Fruit fly (Drosophila melanogaster) whole organism, embryonic: ENCODE data around the gene Cpr73D.
A peak's percentile ranks its signal among the peaks of the same experiment; 100 is the strongest.

Experiments used
- Atf6 ChIP-seq: fragments of 200-800 bp; sonication (Bioruptor generic); IDR thresholded peaks from 2 replicates; pipeline ENCODE4 v1.3.6; 2022; ENCODE audit warnings: missing biosample characterization, missing genetic modification characterization
- CG10366 ChIP-seq: fragments of 200-800 bp; sonication (Bioruptor generic); IDR thresholded peaks from 2 replicates; pipeline ENCODE4 v1.3.6; 2022; ENCODE audit warnings: missing biosample characterization, missing genetic modification characterization
- CG11504 ChIP-seq: fragments of 200-800 bp; sonication (Bioruptor generic); optimal IDR thresholded peaks from 3 replicates; lab custom pipeline; 2019; ENCODE audit warnings: missing biosample characterization, mild to moderate bottlenecking, missing genetic modification characterization, moderate library complexity
- CG12659 ChIP-seq: fragments of 200-800 bp; sonication (Bioruptor generic); optimal IDR thresholded peaks from 3 replicates; lab custom pipeline; 2017; ENCODE audit warnings: mild to moderate bottlenecking, missing biosample characterization, missing genetic modification reagents, missing genetic modification characterization
- CG13296 ChIP-seq: fragments of 200-800 bp; sonication (Bioruptor generic); optimal IDR thresholded peaks from 3 replicates; lab custom pipeline; 2018; ENCODE audit warnings: missing biosample characterization, mild to moderate bottlenecking, missing genetic modification characterization
- CG13424 ChIP-seq: fragments of 200-800 bp; sonication (Bioruptor generic); optimal IDR thresholded peaks from 2 replicates; lab custom pipeline; 2019; ENCODE audit warnings: missing biosample characterization, mild to moderate bottlenecking, missing genetic modification characterization, moderate library complexity
- CG14965 ChIP-seq: fragments of 200-800 bp; sonication (Bioruptor generic); optimal IDR thresholded peaks from 2 replicates; lab custom pipeline; 2016; ENCODE audit warnings: missing biosample characterization, missing genetic modification characterization, borderline replicate concordance
- CG15011 ChIP-seq: fragments of 200-800 bp; sonication (Bioruptor generic); optimal IDR thresholded peaks from 3 replicates; lab custom pipeline; 2018; ENCODE audit warnings: missing biosample characterization, mild to moderate bottlenecking, missing genetic modification characterization
- CG15269 ChIP-seq: fragments of 200-800 bp; sonication (Bioruptor generic); optimal IDR thresholded peaks from 2 replicates; lab custom pipeline; 2018; ENCODE audit warnings: missing biosample characterization, mild to moderate bottlenecking, missing genetic modification characterization, moderate library complexity
- CG17186 ChIP-seq: fragments of 200-800 bp; sonication (Bioruptor generic); optimal IDR thresholded peaks from 3 replicates; lab custom pipeline; 2017; ENCODE audit warnings: missing biosample characterization, missing genetic modification reagents, missing genetic modification characterization
- CG17361 ChIP-seq: fragments of 200-800 bp; sonication (Bioruptor generic); IDR thresholded peaks from 3 replicates; pipeline ENCODE4 v1.3.6; 2022; ENCODE audit warnings: missing biosample characterization, missing genetic modification characterization
- CG17385 ChIP-seq: fragments of 200-800 bp; sonication (Bioruptor generic); optimal IDR thresholded peaks from 3 replicates; lab custom pipeline; 2018; ENCODE audit warnings: missing biosample characterization, mild to moderate bottlenecking, missing genetic modification characterization
- CG2678 ChIP-seq: fragments of 200-800 bp; sonication (Bioruptor generic); optimal IDR thresholded peaks from 3 replicates; lab custom pipeline; 2019; ENCODE audit warnings: missing biosample characterization, mild to moderate bottlenecking, missing genetic modification characterization, moderate library complexity
- CG30403 ChIP-seq: fragments of 200-800 bp; sonication (Bioruptor generic); optimal IDR thresholded peaks from 3 replicates; lab custom pipeline; 2016; ENCODE audit warnings: missing biosample characterization, missing genetic modification characterization
- CG3163 ChIP-seq: fragments of 200-800 bp; sonication (Bioruptor generic); optimal IDR thresholded peaks from 3 replicates; lab custom pipeline; 2016; ENCODE audit warnings: missing biosample characterization, missing genetic modification characterization
- CG3281 ChIP-seq: fragments of 200-800 bp; sonication (Bioruptor generic); optimal IDR thresholded peaks from 3 replicates; lab custom pipeline; 2017; ENCODE audit warnings: missing biosample characterization, mild to moderate bottlenecking, missing genetic modification characterization
- CG3847 ChIP-seq: fragments of 200-800 bp; sonication (Bioruptor generic); IDR thresholded peaks from 2 replicates; pipeline ENCODE4 v1.3.6; 2022; ENCODE audit warnings: missing biosample characterization, missing genetic modification characterization
- CG4617 ChIP-seq: fragments of 200-800 bp; sonication (Bioruptor generic); optimal IDR thresholded peaks from 3 replicates; lab custom pipeline; 2016; ENCODE audit warnings: missing biosample characterization, missing genetic modification characterization, borderline replicate concordance
- CG7556 ChIP-seq: fragments of 200-800 bp; sonication (Bioruptor generic); optimal IDR thresholded peaks from 2 replicates; lab custom pipeline; 2017; ENCODE audit warnings: missing biosample characterization, mild to moderate bottlenecking, missing genetic modification characterization
- CG7839 ChIP-seq: fragments of 200-800 bp; sonication (Bioruptor generic); optimal IDR thresholded peaks from 3 replicates; lab custom pipeline; 2018; ENCODE audit warnings: missing biosample characterization, mild to moderate bottlenecking, missing genetic modification characterization, moderate library complexity
- CG8290 ChIP-seq, 3 experiments: fragments of 200-800 bp; sonication (Bioruptor generic); optimal IDR thresholded peaks; 2 replicates each; lab custom pipeline; 2016 to 2019; ENCODE audit warnings: missing biosample characterization in 3 of 3, missing genetic modification characterization in 3 of 3, mild to moderate bottlenecking in 2 of 3, moderate library complexity in 1 of 3
- CG8924 ChIP-seq: fragments of 200-800 bp; optimal IDR thresholded peaks from 3 replicates; lab custom pipeline; 2019; ENCODE audit warnings: missing biosample characterization, mild to moderate bottlenecking, missing genetic modification characterization, moderate library complexity
- CG9215 ChIP-seq: fragments of 200-800 bp; sonication (Bioruptor generic); IDR thresholded peaks from 2 replicates; pipeline ENCODE4 v1.3.6; 2022; ENCODE audit warnings: missing biosample characterization, missing genetic modification characterization
- CG9727 ChIP-seq: fragments of 200-800 bp; sonication (Bioruptor generic); optimal IDR thresholded peaks from 3 replicates; lab custom pipeline; 2017; ENCODE audit warnings: missing biosample characterization, mild to moderate bottlenecking, missing genetic modification characterization
- Chrac-16 ChIP-seq: fragments of 200-800 bp; sonication (Bioruptor generic); optimal IDR thresholded peaks from 3 replicates; lab custom pipeline; 2016; ENCODE audit warnings: missing biosample characterization, missing genetic modification characterization
- Drgx ChIP-seq: fragments of 200-800 bp; sonication (Bioruptor generic); IDR thresholded peaks from 2 replicates; pipeline ENCODE4 v1.3.6; 2022; ENCODE audit warnings: missing biosample characterization, missing genetic modification characterization
- ERR ChIP-seq: fragments of 200-800 bp; sonication (Bioruptor generic); optimal IDR thresholded peaks from 2 replicates; lab custom pipeline; 2016; ENCODE audit warnings: missing biosample characterization, missing genetic modification characterization
- Eip74EF ChIP-seq, 2 experiments: fragments of 200-800 bp in 1 of 2; fragments of >200 bp in 1 of 2; sonication (Bioruptor generic) in 1 of 2; optimal IDR thresholded peaks; 2 replicates each; lab custom pipeline; 2017 to 2019; ENCODE audit warnings: missing biosample characterization in 2 of 2, missing genetic modification characterization in 2 of 2, mild to moderate bottlenecking in 1 of 2, moderate library complexity in 1 of 2
- Fer1 ChIP-seq: fragments of 200-800 bp; sonication (Bioruptor generic); optimal IDR thresholded peaks from 2 replicates; lab custom pipeline; 2017; ENCODE audit warnings: missing biosample characterization, mild to moderate bottlenecking, missing genetic modification characterization
- Hr51 ChIP-seq, 2 experiments: fragments of 200-800 bp; sonication (Bioruptor generic); optimal IDR thresholded peaks; 2 replicates in 1 of 2; 3 replicates in 1 of 2; lab custom pipeline; 2016 to 2018; ENCODE audit warnings: missing biosample characterization in 2 of 2, missing genetic modification characterization in 2 of 2, mild to moderate bottlenecking in 1 of 2, moderate library complexity in 1 of 2
- Nf-YC ChIP-seq: fragments of 200-800 bp; optimal IDR thresholded peaks from 3 replicates; lab custom pipeline; 2019; ENCODE audit warnings: missing biosample characterization, mild to moderate bottlenecking, missing genetic modification characterization, moderate library complexity
- Oli ChIP-seq: fragments of 200-800 bp; sonication (Bioruptor generic); optimal IDR thresholded peaks from 2 replicates; lab custom pipeline; 2018; ENCODE audit warnings: missing biosample characterization, mild to moderate bottlenecking, missing genetic modification characterization, moderate library complexity
- PHDP ChIP-seq: fragments of 200-800 bp; sonication (Bioruptor generic); optimal IDR thresholded peaks from 3 replicates; lab custom pipeline; 2018; ENCODE audit warnings: missing biosample characterization, mild to moderate bottlenecking, missing genetic modification characterization, moderate library complexity
- Side ChIP-seq: fragments of 200-800 bp; sonication (Bioruptor generic); optimal IDR thresholded peaks from 2 replicates; lab custom pipeline; 2016; ENCODE audit warnings: missing biosample characterization, missing genetic modification characterization
- Sox102F ChIP-seq: fragments of 200-800 bp; sonication (Bioruptor generic); optimal IDR thresholded peaks from 2 replicates; lab custom pipeline; 2018; ENCODE audit warnings: missing biosample characterization, mild to moderate bottlenecking, missing genetic modification characterization, moderate library complexity
- abd-A ChIP-seq: fragments of 200-800 bp; sonication (Bioruptor generic); optimal IDR thresholded peaks from 3 replicates; lab custom pipeline; 2019; ENCODE audit warnings: missing biosample characterization, mild to moderate bottlenecking, missing genetic modification characterization, moderate library complexity
- caup ChIP-seq: fragments of 200-800 bp; sonication (Bioruptor generic); optimal IDR thresholded peaks from 3 replicates; lab custom pipeline; 2017; ENCODE audit warnings: missing biosample characterization, mild to moderate bottlenecking, missing genetic modification characterization, moderate library complexity; ENCODE audit not compliant: severe bottlenecking
- dmrt99B ChIP-seq: fragments of 200-800 bp; sonication (Bioruptor generic); optimal IDR thresholded peaks from 2 replicates; lab custom pipeline; 2018; ENCODE audit warnings: missing biosample characterization, mild to moderate bottlenecking, missing genetic modification characterization, moderate library complexity
- en ChIP-seq: fragments of 200-800 bp; sonication (Bioruptor generic); optimal IDR thresholded peaks from 2 replicates; lab custom pipeline; 2016; ENCODE audit warnings: missing biosample characterization, missing genetic modification characterization
- gem ChIP-seq: fragments of 200-800 bp; sonication (Bioruptor generic); optimal IDR thresholded peaks from 2 replicates; lab custom pipeline; 2019; ENCODE audit warnings: missing biosample characterization, mild to moderate bottlenecking, missing genetic modification characterization, moderate library complexity
- hkb ChIP-seq, 2 experiments: fragments of 200-800 bp in 1 of 2; fragments of >200 bp in 1 of 2; sonication (Bioruptor generic) in 1 of 2; IDR thresholded peaks in 1 of 2; optimal IDR thresholded peaks in 1 of 2; 2 replicates each; pipeline versions ENCODE4 v1.3.6 to Lab custom; 2017 to 2022; ENCODE audit warnings: missing biosample characterization in 1 of 2, missing genetic modification characterization in 1 of 2
- lab ChIP-seq: fragments of 200-800 bp; sonication (Bioruptor generic); optimal IDR thresholded peaks from 3 replicates; lab custom pipeline; 2017; ENCODE audit warnings: missing biosample characterization, missing genetic modification characterization, mild to moderate bottlenecking, moderate library complexity, missing genetic modification reagents
- lilli ChIP-seq: fragments of 200-800 bp; sonication (Bioruptor generic); optimal IDR thresholded peaks from 3 replicates; lab custom pipeline; 2016; ENCODE audit warnings: missing biosample characterization, missing genetic modification characterization
- lmd ChIP-seq: fragments of 200-800 bp; sonication (Bioruptor generic); IDR thresholded peaks from 2 replicates; pipeline ENCODE4 v1.3.6; 2022; ENCODE audit warnings: missing biosample characterization, missing genetic modification characterization
- lov ChIP-seq, 2 experiments: fragments of 200-800 bp in 1 of 2; fragments of >200 bp in 1 of 2; sonication (Bioruptor generic) in 1 of 2; IDR thresholded peaks in 1 of 2; optimal IDR thresholded peaks in 1 of 2; 2 replicates in 1 of 2; 3 replicates in 1 of 2; pipeline versions ENCODE4 v1.3.6 to Lab custom; 2017 to 2022; ENCODE audit warnings: missing biosample characterization in 1 of 2, missing genetic modification characterization in 1 of 2
- nmo ChIP-seq: fragments of 200-800 bp; sonication (Bioruptor generic); optimal IDR thresholded peaks from 2 replicates; lab custom pipeline; 2018; ENCODE audit warnings: missing biosample characterization, mild to moderate bottlenecking, missing genetic modification characterization, moderate library complexity
- seq ChIP-seq: fragments of 200-800 bp; sonication (Bioruptor generic); IDR thresholded peaks from 2 replicates; pipeline ENCODE4 v1.3.6; 2022; ENCODE audit warnings: missing biosample characterization, missing genetic modification characterization

Cpr73D gene

DNA sequence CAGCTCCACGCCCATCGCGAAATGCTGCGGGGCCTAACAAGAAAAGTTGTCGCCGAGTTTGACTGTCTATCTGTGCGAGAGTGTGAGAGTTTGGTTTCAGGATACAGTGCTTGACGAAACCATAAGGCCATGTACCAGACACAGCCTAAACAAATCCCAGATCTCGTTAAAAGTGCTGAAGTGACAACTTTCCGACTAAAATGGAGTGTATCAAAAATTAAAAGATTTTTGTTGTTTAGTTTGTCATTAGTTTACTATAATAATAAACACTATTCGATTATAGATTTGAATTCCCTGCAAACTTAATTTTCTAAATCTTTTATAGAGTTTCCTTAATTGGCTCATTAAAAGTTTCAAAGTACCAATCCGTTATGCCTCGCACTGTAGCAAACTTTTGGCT, 63.8 kb downstream of the Cpr73D start (continued):
- TF ChIP-seq dmrt99B (tag; lab: Kevin White, UChicago) (peak; percentile 42), CG15011 (peak; percentile 25), lov (optimal IDR thresholded peaks at IDR 0.05; lab: Kevin White, UChicago) (no peak), lov (GFP tag; IDR thresholded peaks at IDR 0.05; lab: Robert Waterston, UW) (no peak), CG7839 (tag; lab: Kevin White, UChicago) (peak; percentile 50), CG8290 (GFP tag; optimal IDR thresholded peaks at IDR 0.05; lab: Kevin White, UChicago) (no peak), CG8290 (tag; optimal IDR thresholded peaks at IDR 0.05; lab: Kevin White, UChicago) (peak in 1 of 2 experiments; percentile 14), CG3847 (GFP tag; lab: Robert Waterston, UW) (no peak), CG3163 (no peak), CG8924 (tag; lab: Kevin White, UChicago) (peak; percentile 23), PHDP (tag; lab: Kevin White, UChicago) (peak; percentile 22), Fer1 (peak; percentile 6), CG2678 (peak; percentile 65), nmo (peak; percentile 21), abd-A (no peak), CG17385 (GFP tag; lab: Kevin White, UChicago) (peak; percentile 38), CG30403 (peak; percentile 1), CG10366 (peak; percentile 26; the same call in 1 of the 2 replicates), Drgx (GFP tag; lab: Robert Waterston, UW) (peak; percentile 37; the same call in 1 of the 2 replicates), CG9727 (peak; percentile 9), gem (tag; lab: Kevin White, UChicago) (peak; percentile 54), Sox102F (GFP tag; lab: Kevin White, UChicago) (peak; percentile 22), ERR (GFP tag; lab: Kevin White, UChicago) (no peak), CG13296 (GFP tag; lab: Kevin White, UChicago) (peak; percentile 4), CG15269 (peak; percentile 33), Eip74EF (GFP tag; optimal IDR thresholded peaks at IDR 0.05; lab: Kevin White, UChicago) (no peak), Chrac-16 (GFP tag; lab: Kevin White, UChicago) (no peak), CG9215 (GFP tag; lab: Robert Waterston, UW) (no peak), en (no peak), CG17361 (GFP tag; lab: Robert Waterston, UW) (no peak), lilli (peak; percentile 36), CG13424 (peak; percentile 32), CG14965 (GFP tag; lab: Kevin White, UChicago) (no peak), Atf6 (peak; percentile 10; the same call in 1 of the 2 replicates), Side (GFP tag; lab: Kevin White, UChicago) (no peak), lab (peak; percentile 64), CG7556 (peak; percentile 27), CG3281 (GFP tag; lab: Kevin White, UChicago) (peak; percentile 35), CG17186 (no peak), CG11504 (tag; lab: Kevin White, UChicago) (peak; percentile 63), CG4617 (GFP tag; lab: Kevin White, UChicago) (no peak), seq (GFP tag; lab: Robert Waterston, UW) (0 out of 2 replicates have a peak, but pooled peaks have one; percentile 33), Oli (tag; lab: Kevin White, UChicago) (peak; percentile 1), Nf-YC (no peak), lmd (GFP tag; lab: Robert Waterston, UW) (peak; percentile 28; the same call in 1 of the 2 replicates), caup (GFP tag; lab: Kevin White, UChicago) (peak; percentile 33), Hr51 (GFP tag; optimal IDR thresholded peaks at IDR 0.05; lab: Kevin White, UChicago) (peak in 1 of 2 experiments; percentile 47), hkb (optimal IDR thresholded peaks at IDR 0.05; lab: Kevin White, UChicago) (no peak), hkb (GFP tag; IDR thresholded peaks at IDR 0.05; lab: Robert Waterston, UW) (peak; percentile 41; the same call in 1 of the 2 replicates), CG12659 (GFP tag; lab: Kevin White, UChicago) (peak; percentile 18)
